Worm (Caenorhabditis elegans): Measurements from ENCODE around the gene mans-3.

Gene mans-3

ce11 chrX:5140177-5140576, 25.0 kb upstream of the mans-3 start:
- TF ChIP-seq K12H6.12 (tag; optimal IDR thresholded peaks at IDR 0.05) (peak; percentile 68), nhr-120 (GFP tag; IDR thresholded peaks at IDR 0.05) (no peak), F22D6.2 (tag; optimal IDR thresholded peaks at IDR 0.05) (no peak), mxl-1 (tag; optimal IDR thresholded peaks at IDR 0.05) (no peak), ztf-22 (GFP tag; optimal IDR thresholded peaks at IDR 0.05) (no peak), mes-4 (tag; optimal IDR thresholded peaks at IDR 0.05) (no peak), F57C9.4 (tag; optimal IDR thresholded peaks at IDR 0.05) (no peak), nhr-90 (tag; optimal IDR thresholded peaks at IDR 0.05) (no peak), F39B2.1 (GFP tag; IDR thresholded peaks at IDR 0.05) (no peak), ceh-27 (GFP tag; optimal IDR thresholded peaks at IDR 0.05) (peak; percentile 38), ama-1 (optimal IDR thresholded peaks at IDR 0.05) (no peak), ama-1 (GFP tag; optimal IDR thresholded peaks at IDR 0.05) (no peak), hmg-1.2 (GFP tag; IDR thresholded peaks at IDR 0.05) (peak; percentile 25; the same call in 1 of the 2 replicates), hrde-1 (tag; optimal IDR thresholded peaks at IDR 0.05; ENCODE audit: borderline replicate concordance) (no peak), fkh-3 (tag; optimal IDR thresholded peaks at IDR 0.05) (no peak), T26A5.8 (tag; optimal IDR thresholded peaks at IDR 0.05) (no peak), egrh-3 (GFP tag; IDR thresholded peaks at IDR 0.05) (peak; percentile 56; the same call in 1 of the 2 replicates), rcor-1 (GFP tag; IDR thresholded peaks at IDR 0.05) (no peak), ceh-40 (GFP tag; IDR thresholded peaks at IDR 0.05) (no peak), F49E8.2 (tag; optimal IDR thresholded peaks at IDR 0.05; ENCODE audit: insufficient read depth) (no peak), rec-8 (tag; optimal IDR thresholded peaks at IDR 0.05) (no peak), snpc-1.1 (tag; optimal IDR thresholded peaks at IDR 0.05; ENCODE audit: insufficient read depth) (no peak), unc-130 (GFP tag; optimal IDR thresholded peaks at IDR 0.05) (no peak), lin-40 (tag; optimal IDR thresholded peaks at IDR 0.05) (no peak), akir-1 (GFP tag; optimal IDR thresholded peaks at IDR 0.05) (no peak), nhr-179 (tag; optimal IDR thresholded peaks at IDR 0.05) (no peak)

- TF ChIP-seq madf-8 (GFP tag; conservative IDR thresholded peaks at IDR 0.05) (no peak), Y95B8A.8 (GFP tag; IDR thresholded peaks at IDR 0.05) (no peak), madf-3 (GFP tag; IDR thresholded peaks at IDR 0.05) (no peak), ekl-4 (GFP tag; IDR thresholded peaks at IDR 0.05) (no peak), athp-1 (tag; optimal IDR thresholded peaks at IDR 0.05) (no peak), bed-1 (GFP tag; IDR thresholded peaks at IDR 0.05) (no peak)
Measured at ce11 chrX:5142403-5142802, 22.8 kb upstream of the mans-3 start.

- TF ChIP-seq attf-5 (GFP tag; optimal IDR thresholded peaks at IDR 0.05), result no peak
- TF ChIP-seq let-607 (tag; optimal IDR thresholded peaks at IDR 0.05), result no peak
- TF ChIP-seq Y67H2A.10 (GFP tag; conservative IDR thresholded peaks at IDR 0.05), result no peak
- TF ChIP-seq lag-1 (GFP tag; IDR thresholded peaks at IDR 0.05), result no peak
- TF ChIP-seq unc-130 (GFP tag; optimal IDR thresholded peaks at IDR 0.05), result no peak
- no peak for TF ChIP-seq F37B4.10 (GFP tag; IDR thresholded peaks at IDR 0.05)
- no peak for TF ChIP-seq aptf-3 (GFP tag; IDR thresholded peaks at IDR 0.05)
- no peak for TF ChIP-seq F55B11.4 (tag; optimal IDR thresholded peaks at IDR 0.05; ENCODE audit: borderline replicate concordance, insufficient read depth)
- TF ChIP-seq nhr-80 (tag; optimal IDR thresholded peaks at IDR 0.05), result no peak
- TF ChIP-seq ztf-6 (GFP tag; IDR thresholded peaks at IDR 0.05), result no peak
- no peak for TF ChIP-seq Y56A3A.18 (GFP tag; IDR thresholded peaks at IDR 0.05)
- no peak for TF ChIP-seq tbx-9 (tag; optimal IDR thresholded peaks at IDR 0.05; ENCODE audit: borderline replicate concordance)
- TF ChIP-seq ztf-22 (GFP tag; optimal IDR thresholded peaks at IDR 0.05), result no peak
- TF ChIP-seq snpc-1.3 (tag; optimal IDR thresholded peaks at IDR 0.05; ENCODE audit: insufficient read depth), result no peak
- no peak for TF ChIP-seq F10E7.11 (tag; optimal IDR thresholded peaks at IDR 0.05)
- no peak for TF ChIP-seq sdz-38 (tag; optimal IDR thresholded peaks at IDR 0.05)
Measured at ce11 chrX:5147918-5148317, 17.3 kb upstream of the mans-3 start, which contains the start of gene C31H2.14. TSS of gene C31H2.14 (plus strand) at chrX:5148218.
